Worm (Caenorhabditis elegans) whole organism, early embryonic: Measurements from ENCODE around the gene ZC449.7.

Source experiments
- ama-1 ChIP-seq: fragments of 150-350 bp; optimal IDR thresholded peaks from 2 replicates; lab custom pipeline; 2014
- ceh-13 ChIP-seq: fragments of 200-800 bp; sonication (Bioruptor generic); optimal IDR thresholded peaks from 2 replicates; lab custom pipeline; 2018; ENCODE audit warnings: mild to moderate bottlenecking, missing genetic modification characterization, missing compliant biosample characterization
- ceh-36 ChIP-seq: sonication (generic microtip); optimal IDR thresholded peaks from 2 replicates; lab custom pipeline; 2016; ENCODE audit warnings: missing genetic modification characterization, inconsistent platforms, missing compliant biosample characterization
- ets-7 ChIP-seq: sonication (generic microtip); optimal IDR thresholded peaks from 2 replicates; lab custom pipeline; 2016; ENCODE audit warnings: missing genotype, missing genetic modification characterization, missing compliant biosample characterization
- flt-1 ChIP-seq: fragments of 200-800 bp; sonication (Bioruptor generic); IDR thresholded peaks from 2 replicates; pipeline ENCODE4 v1.3.6; 2022; ENCODE audit warnings: missing genetic modification characterization, missing compliant biosample characterization
- pes-1 ChIP-seq: fragments of 200-800 bp; sonication (Bioruptor generic); IDR thresholded peaks from 2 replicates; pipeline ENCODE4 v1.3.6; 2022; ENCODE audit warnings: missing genetic modification reagents, missing genetic modification characterization, missing compliant biosample characterization
- sea-1 ChIP-seq: fragments of 200-800 bp; sonication (Bioruptor generic); conservative IDR thresholded peaks from 2 replicates; pipeline ENCODE4 v1.3.6; 2022; ENCODE audit warnings: missing genetic modification characterization, missing compliant biosample characterization
- tbx-37 ChIP-seq: fragments of 200-800 bp; sonication (Bioruptor generic); conservative IDR thresholded peaks from 2 replicates; pipeline ENCODE4 v1.3.6; 2022; ENCODE audit warnings: missing genetic modification reagents, missing genetic modification characterization, missing compliant biosample characterization
- tra-4 ChIP-seq: sonication (generic microtip); optimal IDR thresholded peaks from 2 replicates; lab custom pipeline; 2017; ENCODE audit warnings: missing genetic modification characterization, missing compliant biosample characterization

DNA sequence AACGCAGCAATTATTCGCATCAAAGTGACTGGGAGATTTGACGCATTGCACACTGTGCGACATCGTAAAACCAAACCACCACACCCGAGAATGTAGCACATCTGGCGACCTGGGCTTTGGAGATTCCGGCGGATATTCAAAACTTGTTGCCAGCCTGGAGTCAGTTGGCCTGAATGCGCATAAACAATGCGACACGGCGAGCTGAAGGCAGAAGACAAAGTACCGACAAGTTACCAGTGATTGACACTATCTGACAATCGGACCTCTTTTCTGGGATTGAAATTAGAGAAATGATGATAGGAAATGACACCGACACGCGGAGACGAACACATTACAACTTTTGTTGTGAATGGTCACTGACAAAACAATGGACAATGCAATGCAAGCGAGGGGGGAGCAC is 24.9 kb downstream of the ZC449.7 start:
- TF ChIP-seq ama-1 (lab: Kevin White, UChicago) (no peak), ets-7 (tag; lab: Kevin White, UChicago) (no peak), tra-4 (tag; lab: Kevin White, UChicago) (no peak), flt-1 (GFP tag; lab: Robert Waterston, UW) (no peak), ceh-36 (tag; lab: Kevin White, UChicago) (no peak), tbx-37 (no peak), ceh-13 (no peak), sea-1 (no peak), pes-1 (GFP tag; lab: Robert Waterston, UW) (no peak)
